Worm (Caenorhabditis elegans) whole organism, L1 larva: Measurements from ENCODE around the gene srh-119.

Experiments
- C04F5.9 ChIP-seq: sonication (generic microtip); optimal IDR thresholded peaks from 2 replicates; lab custom pipeline; 2016; ENCODE audit warnings: missing genetic modification characterization, missing compliant biosample characterization
- Y116A8C.19 ChIP-seq: sonication (generic microtip); optimal IDR thresholded peaks from 2 replicates; lab custom pipeline; 2016; ENCODE audit warnings: missing compliant biosample characterization, missing genetic modification characterization, borderline replicate concordance
- alr-1 ChIP-seq: fragments of 200-800 bp; sonication (Bioruptor generic); optimal IDR thresholded peaks from 2 replicates; lab custom pipeline; 2018; ENCODE audit warnings: borderline replicate concordance, mild to moderate bottlenecking, missing genetic modification characterization, missing compliant biosample characterization
- aly-2 ChIP-seq: fragments of 150-350 bp; optimal IDR thresholded peaks from 2 replicates; lab custom pipeline; 2014; ENCODE audit warnings: missing biosample characterization, missing genetic modification characterization
- blmp-1 ChIP-seq: fragments of 150-350 bp; optimal IDR thresholded peaks from 2 replicates; lab custom pipeline; 2014; ENCODE audit warnings: missing biosample characterization, missing genetic modification characterization
- ceh-63 ChIP-seq: fragments of 200-800 bp; sonication (Bioruptor generic); optimal IDR thresholded peaks from 2 replicates; lab custom pipeline; 2018; ENCODE audit warnings: mild to moderate bottlenecking, missing genetic modification characterization, missing compliant biosample characterization
- ceh-8 ChIP-seq: fragments of 200-800 bp; sonication (Bioruptor generic); optimal IDR thresholded peaks from 2 replicates; lab custom pipeline; 2018; ENCODE audit warnings: mild to moderate bottlenecking, missing genetic modification characterization, moderate library complexity, missing compliant biosample characterization
- efl-1 ChIP-seq, 4 experiments: fragments of 150-350 bp; optimal IDR thresholded peaks in 3 of 4; peaks in 1 of 4; 1 replicate in 1 of 4; 2 replicates in 3 of 4; lab custom pipeline; 2014; ENCODE audit warnings: missing biosample characterization in 2 of 4, missing genetic modification characterization in 2 of 4, missing genetic modification reagents in 2 of 4
- elt-3 ChIP-seq, 6 experiments: fragments of 150-350 bp in 1 of 6; sonication (generic microtip); optimal IDR thresholded peaks; 2 replicates each; lab custom pipeline; 2017 to 2018; ENCODE audit warnings: missing biosample characterization in 6 of 6, missing genetic modification characterization in 6 of 6, inconsistent platforms in 1 of 6
- fkh-4 ChIP-seq: sonication (generic microtip); optimal IDR thresholded peaks from 2 replicates; lab custom pipeline; 2016; ENCODE audit warnings: missing compliant biosample characterization, missing genetic modification characterization, borderline replicate concordance
- fos-1 ChIP-seq: fragments of 150-350 bp; optimal IDR thresholded peaks from 2 replicates; lab custom pipeline; 2014; ENCODE audit warnings: missing biosample characterization, missing genetic modification characterization
- hlh-17 ChIP-seq: fragments of 200-800 bp; sonication (Bioruptor generic); optimal IDR thresholded peaks from 2 replicates; lab custom pipeline; 2018; ENCODE audit warnings: missing genetic modification characterization, mild to moderate bottlenecking, missing compliant biosample characterization, moderate library complexity, borderline replicate concordance
- irx-1 ChIP-seq: sonication (generic microtip); optimal IDR thresholded peaks from 2 replicates; lab custom pipeline; 2016; ENCODE audit warnings: missing genetic modification characterization, missing compliant biosample characterization
- isw-1 ChIP-seq: fragments of 200-800 bp; sonication (Bioruptor generic); IDR thresholded peaks from 2 replicates; pipeline ENCODE4 v1.3.6; 2022; ENCODE audit warnings: missing genetic modification characterization, missing compliant biosample characterization
- jun-1 ChIP-seq: fragments of 150-350 bp; optimal IDR thresholded peaks from 2 replicates; lab custom pipeline; 2014; ENCODE audit warnings: missing biosample characterization, missing genetic modification reagents, missing genetic modification characterization
- lin-13 ChIP-seq: fragments of 150-350 bp; optimal IDR thresholded peaks from 2 replicates; lab custom pipeline; 2014; ENCODE audit warnings: missing biosample characterization, missing genetic modification reagents, missing genetic modification characterization
- lin-15B ChIP-seq: fragments of 150-350 bp; sonication (generic microtip); optimal IDR thresholded peaks from 3 replicates; lab custom pipeline; 2014; ENCODE audit warnings: missing biosample characterization, missing genetic modification characterization
- lin-39 ChIP-seq: fragments of 150-350 bp; optimal IDR thresholded peaks from 2 replicates; lab custom pipeline; 2014; ENCODE audit warnings: missing biosample characterization, missing genetic modification reagents, missing genetic modification characterization
- lsy-2 ChIP-seq, 2 experiments: fragments of 150-350 bp; optimal IDR thresholded peaks; 2 replicates each; lab custom pipeline; 2014; ENCODE audit warnings: missing biosample characterization in 2 of 2, missing genetic modification characterization in 2 of 2
- mab-9 ChIP-seq: fragments of 200-800 bp; sonication (Bioruptor generic); IDR thresholded peaks from 2 replicates; pipeline ENCODE4 v1.3.6; 2022; ENCODE audit warnings: missing genetic modification reagents, missing genetic modification characterization, missing compliant biosample characterization
- mep-1 ChIP-seq: fragments of 150-350 bp; optimal IDR thresholded peaks from 2 replicates; lab custom pipeline; 2014; ENCODE audit warnings: missing biosample characterization, missing genetic modification characterization
- nhr-12 ChIP-seq: sonication (generic microtip); optimal IDR thresholded peaks from 2 replicates; lab custom pipeline; 2017; ENCODE audit warnings: missing biosample characterization, missing genetic modification characterization
- nhr-20 ChIP-seq: sonication (generic microtip); optimal IDR thresholded peaks from 2 replicates; lab custom pipeline; 2016; ENCODE audit warnings: mild to moderate bottlenecking, missing genetic modification characterization, missing compliant biosample characterization
- nhr-237 ChIP-seq: fragments of 150-350 bp; optimal IDR thresholded peaks from 2 replicates; lab custom pipeline; 2014; ENCODE audit warnings: missing biosample characterization, missing genetic modification characterization
- nhr-28 ChIP-seq: fragments of 150-350 bp; optimal IDR thresholded peaks from 2 replicates; lab custom pipeline; 2014; ENCODE audit warnings: missing biosample characterization, missing genetic modification characterization
- nhr-47 ChIP-seq: sonication (generic microtip); optimal IDR thresholded peaks from 2 replicates; lab custom pipeline; 2016; ENCODE audit warnings: mild to moderate bottlenecking, missing genetic modification characterization, moderate library complexity, missing compliant biosample characterization
- nhr-76 ChIP-seq: sonication (generic microtip); optimal IDR thresholded peaks from 2 replicates; lab custom pipeline; 2017; ENCODE audit warnings: missing biosample characterization, missing genetic modification characterization
- nhr-84 ChIP-seq: sonication (generic microtip); optimal IDR thresholded peaks from 2 replicates; lab custom pipeline; 2017; ENCODE audit warnings: missing biosample characterization, missing genetic modification characterization
- nhr-85 ChIP-seq: sonication (generic microtip); peaks from one replicate; lab custom pipeline; 2016; ENCODE audit warnings: missing genetic modification characterization, inconsistent platforms, missing compliant biosample characterization
- pax-3 ChIP-seq: fragments of 200-800 bp; sonication (Bioruptor generic); optimal IDR thresholded peaks from 2 replicates; lab custom pipeline; 2018; ENCODE audit warnings: mild to moderate bottlenecking, missing genetic modification characterization, moderate library complexity, missing compliant biosample characterization
- skn-1 ChIP-seq: fragments of 150-350 bp; optimal IDR thresholded peaks from 2 replicates; lab custom pipeline; 2014; ENCODE audit warnings: missing biosample characterization, missing genetic modification characterization
- snpc-4 ChIP-seq: fragments of 150-350 bp; optimal IDR thresholded peaks from 2 replicates; lab custom pipeline; 2014; ENCODE audit warnings: missing biosample characterization, missing genetic modification characterization
- snu-23 ChIP-seq: sonication (generic microtip); optimal IDR thresholded peaks from 2 replicates; lab custom pipeline; 2016; ENCODE audit warnings: missing genetic modification characterization, missing compliant biosample characterization
- sox-4 ChIP-seq: sonication (generic microtip); optimal IDR thresholded peaks from 2 replicates; lab custom pipeline; 2016; ENCODE audit warnings: missing genetic modification characterization, missing compliant biosample characterization
- sup-37 ChIP-seq: fragments of 200-800 bp; sonication (Bioruptor generic); optimal IDR thresholded peaks from 2 replicates; lab custom pipeline; 2018; ENCODE audit warnings: mild to moderate bottlenecking, missing genetic modification characterization, missing compliant biosample characterization
- tbx-2 ChIP-seq: sonication (generic microtip); optimal IDR thresholded peaks from 2 replicates; lab custom pipeline; 2016; ENCODE audit warnings: missing genetic modification characterization, missing compliant biosample characterization
- tlp-1 ChIP-seq: fragments of 150-350 bp; optimal IDR thresholded peaks from 2 replicates; lab custom pipeline; 2014; ENCODE audit warnings: missing biosample characterization, missing genetic modification characterization
- unc-130 ChIP-seq: fragments of 150-350 bp; optimal IDR thresholded peaks from 2 replicates; lab custom pipeline; 2017; ENCODE audit warnings: missing biosample characterization, missing genetic modification characterization, inconsistent platforms
- unc-30 ChIP-seq: sonication (generic microtip); optimal IDR thresholded peaks from 2 replicates; lab custom pipeline; 2017; ENCODE audit warnings: missing biosample characterization, missing genetic modification characterization
- unc-62 ChIP-seq: fragments of 150-350 bp; optimal IDR thresholded peaks from 2 replicates; lab custom pipeline; 2014; ENCODE audit warnings: missing biosample characterization, missing genetic modification reagents, missing genetic modification characterization
- vab-15 ChIP-seq: sonication (generic microtip); optimal IDR thresholded peaks from 2 replicates; lab custom pipeline; 2017; ENCODE audit warnings: missing genotype, mild to moderate bottlenecking, missing genetic modification characterization, missing compliant biosample characterization
- zip-4 ChIP-seq: fragments of 200-800 bp; sonication (Bioruptor generic); optimal IDR thresholded peaks from 2 replicates; lab custom pipeline; 2018; ENCODE audit warnings: mild to moderate bottlenecking, missing genetic modification characterization, moderate library complexity, missing compliant biosample characterization

The srh-119 gene

DNA sequence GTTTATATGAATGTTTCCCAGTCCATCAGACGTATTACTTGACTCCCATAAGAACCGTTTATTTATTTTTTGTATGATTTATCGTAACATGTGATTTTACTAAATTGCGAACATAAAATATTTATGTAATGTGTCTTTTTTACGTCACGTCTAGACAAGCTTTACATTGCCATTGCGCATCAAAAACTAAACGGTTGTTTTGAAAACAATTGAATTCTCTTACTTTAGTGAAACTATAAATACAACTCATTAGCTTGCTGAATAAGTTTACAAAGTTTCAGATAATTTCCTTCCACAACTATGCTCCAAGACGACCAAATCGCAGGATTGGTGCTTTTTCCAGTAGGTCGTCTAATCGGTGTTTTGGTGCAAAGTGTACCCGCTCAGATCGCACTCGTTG, 2.7 kb downstream of the srh-119 start, which contains the start of gene srx-54:
TSS of gene srx-54 (plus strand) at position 301 of the 400 bp plus-strand sequence.
- TF ChIP-seq C04F5.9 (tag; lab: Kevin White, UChicago) (no peak), pax-3 (tag; lab: Kevin White, UChicago) (no peak), nhr-76 (tag; lab: Kevin White, UChicago) (no peak), nhr-47 (no peak)
- TF ChIP-seq, all 84 proteins: peak for 0

DNA sequence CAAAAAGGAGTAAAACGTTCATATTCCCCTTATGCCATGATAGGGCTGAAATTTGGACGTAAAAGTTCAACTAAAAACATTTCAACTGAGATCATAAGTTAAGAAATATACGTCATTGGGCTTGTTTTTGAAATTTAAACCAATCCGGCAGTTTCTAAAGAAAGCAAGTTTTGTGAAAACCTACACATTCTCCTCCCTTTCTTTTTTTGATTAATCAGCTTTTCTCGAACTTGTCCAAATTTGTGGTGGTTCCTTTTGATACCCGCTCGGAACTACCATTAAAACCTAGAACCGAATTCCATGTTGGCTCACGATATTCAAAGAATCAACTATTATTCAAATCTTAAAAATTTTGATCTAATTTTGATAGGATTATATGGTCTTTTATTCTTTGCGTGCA, 8.1 kb downstream of the srh-119 start, which contains the start of gene srz-54:
TSS of gene srz-54 (plus strand) at position 301 of the 400 bp plus-strand sequence.
- TF ChIP-seq unc-62 (GFP tag; lab: Kevin White, UChicago): no peak

DNA sequence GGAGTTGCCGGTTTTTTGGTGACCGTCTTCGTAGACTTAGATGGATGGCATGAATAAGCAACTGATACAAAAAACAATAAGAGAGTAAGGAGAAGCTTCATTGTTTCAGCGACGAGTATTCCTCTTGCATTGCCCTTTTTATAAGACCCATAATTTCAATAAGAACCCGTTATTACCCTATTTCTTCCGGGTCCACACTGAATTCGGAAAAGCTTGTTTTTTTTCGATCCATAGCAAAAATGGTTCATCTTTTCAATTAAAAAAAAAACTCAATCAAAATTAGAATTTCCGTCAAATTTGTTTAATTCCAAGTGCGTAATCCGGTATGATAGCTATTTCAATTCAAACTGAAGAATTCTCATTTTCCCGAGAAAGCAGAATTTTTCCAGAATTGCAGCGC, 14.8 kb downstream of the srh-119 start, which contains the start of gene Y102A5C.40:
TSS of gene Y102A5C.40 (minus strand) at position 101 of the 400 bp plus-strand sequence.
- no peak for TF ChIP-seq nhr-85 (tag; lab: Kevin White, UChicago)
- no peak for TF ChIP-seq sox-4 (tag; lab: Kevin White, UChicago)
- no peak for TF ChIP-seq ceh-63 (GFP tag; lab: Kevin White, UChicago)
- TF ChIP-seq zip-4 (GFP tag; lab: Kevin White, UChicago): no peak
- TF ChIP-seq unc-130: no peak

DNA sequence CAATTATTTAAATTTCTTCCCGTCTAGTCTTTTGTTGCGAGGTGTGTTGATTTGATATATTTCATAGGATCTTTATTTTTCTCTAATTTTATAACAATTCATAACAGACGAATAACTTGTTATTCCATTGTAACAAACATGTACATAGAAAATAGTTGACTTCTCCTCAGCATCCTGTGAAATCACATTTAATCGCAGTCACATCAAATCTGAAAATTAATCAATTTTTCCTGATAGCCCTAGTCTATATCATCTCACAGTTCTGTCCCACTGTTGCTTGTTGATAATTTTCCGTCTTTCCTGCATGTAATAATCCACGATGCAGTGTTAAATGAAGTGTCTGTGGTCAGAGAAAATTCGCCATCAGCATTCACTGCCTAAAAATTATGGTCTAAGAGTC, 15.5 kb downstream of the srh-119 start:
- TF ChIP-seq aly-2 (tag; lab: Kevin White, UChicago) (no peak), unc-62 (GFP tag; lab: Kevin White, UChicago) (no peak), fkh-4 (tag; lab: Kevin White, UChicago) (no peak), sup-37 (no peak), efl-1 (optimal IDR thresholded peaks at IDR 0.05; lab: Kevin White, UChicago) (no peak), efl-1 (GFP tag; optimal IDR thresholded peaks at IDR 0.05 in 1 of 2; lab: Kevin White, UChicago) (no peak), blmp-1 (no peak), vab-15 (no peak), lin-15B (tag; lab: Kevin White, UChicago) (no peak), nhr-28 (tag; lab: Kevin White, UChicago) (no peak), isw-1 (GFP tag; lab: Robert Waterston, UW) (no peak), nhr-84 (no peak), tbx-2 (tag; lab: Kevin White, UChicago) (no peak), ceh-8 (GFP tag; lab: Kevin White, UChicago) (no peak), skn-1 (no peak), alr-1 (tag; lab: Kevin White, UChicago) (no peak), zip-4 (GFP tag; lab: Kevin White, UChicago) (no peak), tlp-1 (tag; lab: Kevin White, UChicago) (no peak), jun-1 (tag; lab: Kevin White, UChicago) (no peak), nhr-12 (tag; lab: Kevin White, UChicago) (no peak), mep-1 (tag; lab: Kevin White, UChicago) (no peak)
- TF ChIP-seq, all 84 proteins: peak for 0

DNA sequence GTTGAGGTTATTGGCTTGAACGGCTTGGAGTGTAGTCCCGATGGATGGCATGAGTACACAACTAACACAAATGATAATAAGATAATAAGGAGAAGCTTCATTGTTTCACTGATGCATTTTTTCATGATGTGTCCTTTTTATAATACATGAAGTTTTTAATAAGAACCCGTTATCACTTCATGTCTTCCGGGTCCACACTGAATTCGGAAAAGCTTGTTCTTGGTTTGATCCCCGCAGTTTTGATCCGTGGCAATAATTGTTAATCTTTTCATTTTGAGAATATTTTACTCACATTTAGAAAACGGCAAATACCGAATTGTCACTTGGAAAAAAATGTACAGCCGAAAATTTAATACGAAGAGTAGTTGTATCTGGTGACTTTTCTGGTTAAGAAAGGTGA, 16.4 kb downstream of the srh-119 start, which contains the start of gene Y102A5C.27:
TSS of gene Y102A5C.27 (minus strand) at position 101 of the 400 bp plus-strand sequence.
- TF ChIP-seq snpc-4 (no peak), fos-1 (tag; lab: Kevin White, UChicago) (no peak), nhr-20 (tag; lab: Kevin White, UChicago) (no peak), lin-15B (tag; lab: Kevin White, UChicago) (no peak), mep-1 (tag; lab: Kevin White, UChicago) (no peak), lin-39 (tag; lab: Kevin White, UChicago) (no peak), unc-30 (no peak), tbx-2 (tag; lab: Kevin White, UChicago) (no peak), lin-13 (GFP tag; lab: Kevin White, UChicago) (no peak), irx-1 (no peak), Y116A8C.19 (tag; lab: Kevin White, UChicago) (no peak), blmp-1 (no peak), elt-3 (tag; optimal IDR thresholded peaks at IDR 0.05; lab: Kevin White, UChicago) (no peak), hlh-17 (no peak), mab-9 (GFP tag; lab: Robert Waterston, UW) (no peak), snu-23 (GFP tag; lab: Kevin White, UChicago) (no peak), nhr-237 (no peak), lsy-2 (tag; optimal IDR thresholded peaks at IDR 0.05; lab: Kevin White, UChicago) (no peak)
